Fruit fly (Drosophila melanogaster) whole organism, adult: ENCODE measurements around the gene CG14402.

Source experiments
- CG11617 ChIP-seq: fragments of 200-800 bp; sonication (Bioruptor generic); optimal IDR thresholded peaks from 2 replicates; lab custom pipeline; 2017; ENCODE audit warnings: mild to moderate bottlenecking, missing biosample characterization, missing genetic modification reagents, missing genetic modification characterization
- CG33017 ChIP-seq: fragments of 200-800 bp; sonication (Bioruptor generic); optimal IDR thresholded peaks from 2 replicates; lab custom pipeline; 2018; ENCODE audit warnings: missing biosample characterization, mild to moderate bottlenecking, missing genetic modification characterization, moderate library complexity
- CG7101 ChIP-seq: fragments of 200-800 bp; sonication (Bioruptor generic); optimal IDR thresholded peaks from 2 replicates; lab custom pipeline; 2018; ENCODE audit warnings: missing biosample characterization, mild to moderate bottlenecking, missing genetic modification characterization, moderate library complexity
- Clk ChIP-seq: fragments of 200-800 bp; sonication (Bioruptor generic); optimal IDR thresholded peaks from 2 replicates; lab custom pipeline; 2017; ENCODE audit warnings: missing biosample characterization, missing genetic modification characterization
- ovo ChIP-seq: fragments of 200-800 bp; sonication (Bioruptor generic); optimal IDR thresholded peaks from 2 replicates; lab custom pipeline; 2016; ENCODE audit warnings: missing biosample characterization, missing genetic modification characterization
- tj ChIP-seq: fragments of 200-800 bp; sonication (Bioruptor generic); optimal IDR thresholded peaks from 3 replicates; lab custom pipeline; 2017; ENCODE audit warnings: missing biosample characterization, mild to moderate bottlenecking, missing genetic modification characterization, moderate library complexity

DNA sequence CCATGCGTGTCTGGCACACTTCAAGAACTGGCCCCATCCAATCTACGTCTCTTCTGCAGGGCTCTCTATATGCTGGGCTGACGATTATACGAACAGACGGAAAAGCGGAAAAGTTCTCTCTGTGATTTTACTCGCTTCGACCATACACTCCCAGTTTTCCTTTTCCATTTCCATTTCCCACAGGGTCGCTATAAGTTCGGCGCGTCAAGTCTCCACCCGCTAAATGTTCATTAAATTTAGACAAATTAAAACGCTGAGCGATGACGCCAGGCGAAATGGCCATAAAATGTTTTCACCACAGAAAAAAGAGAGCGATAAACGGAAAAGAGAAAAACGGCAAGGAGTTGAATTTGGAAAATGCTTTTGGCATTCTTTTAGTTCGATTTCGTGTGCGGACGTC lies 18.3 kb downstream of the CG14402 start, which contains the start of gene CG31675:
- TF ChIP-seq Clk (no peak), ovo (GFP tag; lab: Kevin White, UChicago) (no peak), CG11617 (GFP tag; lab: Kevin White, UChicago) (no peak), CG7101 (tag; lab: Kevin White, UChicago) (no peak), tj (no peak), CG33017 (no peak)
